Worm (Caenorhabditis elegans) whole organism, L3 larva: ENCODE data around the gene M02B1.3.

ENCODE experiments used
- fkh-10 ChIP-seq: sonication (generic microtip); optimal IDR thresholded peaks from 2 replicates; lab custom pipeline; 2017; ENCODE audit warnings: missing biosample characterization, missing genetic modification reagents, missing genetic modification characterization
- nhr-77 ChIP-seq: fragments of 150-350 bp; optimal IDR thresholded peaks from 2 replicates; lab custom pipeline; 2014; ENCODE audit warnings: missing biosample characterization, missing genetic modification characterization

DNA sequence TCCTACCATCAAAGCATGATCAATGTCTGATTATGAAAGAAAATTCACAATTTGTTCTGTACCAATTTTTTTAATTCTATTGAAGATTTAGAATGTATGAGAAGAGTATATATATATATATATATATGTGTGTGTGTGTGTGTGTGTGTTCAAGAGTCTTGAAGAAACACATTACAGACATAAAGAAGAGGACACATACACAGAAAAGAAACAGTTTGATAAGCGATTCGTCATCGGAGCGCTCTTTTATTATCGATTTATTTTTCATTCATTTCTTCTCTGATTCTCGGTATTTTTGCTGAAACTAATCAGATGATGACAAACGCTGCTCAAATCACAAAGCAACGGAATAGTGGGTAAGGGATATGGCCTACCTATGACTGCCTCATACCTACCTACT lies 42.7 kb upstream of the M02B1.3 start, which contains the start of gene pin-2:
- TF ChIP-seq nhr-77 (tag; lab: Kevin White, UChicago) (no peak), fkh-10 (GFP tag; lab: Kevin White, UChicago) (no peak)
